Worm (Caenorhabditis elegans) whole organism, early embryonic: ENCODE data around the gene Y40B10A.9.

Source experiments
- aly-1 ChIP-seq: sonication (generic microtip); optimal IDR thresholded peaks from 2 replicates; lab custom pipeline; 2016; ENCODE audit warnings: missing genetic modification characterization, missing compliant biosample characterization
- ama-1 ChIP-seq: fragments of 150-350 bp; optimal IDR thresholded peaks from 2 replicates; lab custom pipeline; 2014
- ets-7 ChIP-seq: sonication (generic microtip); optimal IDR thresholded peaks from 2 replicates; lab custom pipeline; 2016; ENCODE audit warnings: missing genotype, missing genetic modification characterization, missing compliant biosample characterization
- flt-1 ChIP-seq: fragments of 200-800 bp; sonication (Bioruptor generic); IDR thresholded peaks from 2 replicates; pipeline ENCODE4 v1.3.6; 2022; ENCODE audit warnings: missing genetic modification characterization, missing compliant biosample characterization
- hnd-1 ChIP-seq: sonication (generic microtip); optimal IDR thresholded peaks from 2 replicates; lab custom pipeline; 2016; ENCODE audit warnings: missing genetic modification characterization, missing compliant biosample characterization
- pes-1 ChIP-seq: fragments of 200-800 bp; sonication (Bioruptor generic); IDR thresholded peaks from 2 replicates; pipeline ENCODE4 v1.3.6; 2022; ENCODE audit warnings: missing genetic modification reagents, missing genetic modification characterization, missing compliant biosample characterization
- sea-1 ChIP-seq: fragments of 200-800 bp; sonication (Bioruptor generic); conservative IDR thresholded peaks from 2 replicates; pipeline ENCODE4 v1.3.6; 2022; ENCODE audit warnings: missing genetic modification characterization, missing compliant biosample characterization
- tbx-11 ChIP-seq: fragments of 200-800 bp; sonication (Bioruptor generic); IDR thresholded peaks from 2 replicates; pipeline ENCODE4 v1.3.6; 2022; ENCODE audit warnings: missing genetic modification characterization, missing compliant biosample characterization
- tra-4 ChIP-seq: sonication (generic microtip); optimal IDR thresholded peaks from 2 replicates; lab custom pipeline; 2017; ENCODE audit warnings: missing genetic modification characterization, missing compliant biosample characterization

DNA sequence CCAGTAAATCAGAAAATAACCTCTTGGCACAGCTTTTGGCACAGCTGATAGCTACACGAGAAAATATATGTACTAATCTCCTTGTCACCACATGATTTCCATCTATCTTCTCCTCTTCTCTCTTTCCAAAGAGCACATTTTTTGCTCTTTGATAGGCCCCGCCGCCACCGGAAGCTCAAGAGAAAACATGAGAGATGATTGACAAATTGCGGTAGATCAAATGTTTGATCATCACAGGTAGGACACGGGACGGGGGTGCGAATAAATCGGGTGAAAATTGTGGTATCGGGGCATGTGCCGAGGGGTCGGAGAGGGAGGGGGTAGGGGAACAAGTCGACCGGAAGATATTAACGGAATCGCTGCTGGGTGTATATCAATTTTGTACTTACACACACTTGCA lies 3.3 kb upstream of the Y40B10A.9 start:
- TF ChIP-seq ama-1 (lab: Kevin White, UChicago) (no peak), sea-1 (GFP tag; lab: Robert Waterston, UW) (no peak), pes-1 (GFP tag; lab: Robert Waterston, UW) (no peak), tra-4 (tag; lab: Kevin White, UChicago) (no peak), tbx-11 (GFP tag; lab: Robert Waterston, UW) (no peak), flt-1 (GFP tag; lab: Robert Waterston, UW) (no peak), ets-7 (tag; lab: Kevin White, UChicago) (no peak), hnd-1 (tag; lab: Kevin White, UChicago) (no peak), aly-1 (tag; lab: Kevin White, UChicago) (no peak)
